Worm (Caenorhabditis elegans) whole organism, L2 larva: ENCODE results near the gene str-146.

ENCODE experiments used
- C34F6.9 ChIP-seq: fragments of 150-350 bp; optimal IDR thresholded peaks from 2 replicates; lab custom pipeline; 2014; ENCODE audit warnings: missing biosample characterization, missing genetic modification characterization
- F13H6.1 ChIP-seq: sonication (generic microtip); optimal IDR thresholded peaks from 2 replicates; lab custom pipeline; 2016; ENCODE audit warnings: missing genetic modification characterization, missing compliant biosample characterization
- R02D3.7 ChIP-seq: fragments of 150-350 bp; optimal IDR thresholded peaks from 2 replicates; lab custom pipeline; 2014; ENCODE audit warnings: missing biosample characterization, missing genetic modification characterization
- Y55F3AM.14 ChIP-seq: fragments of 200-800 bp; sonication (Bioruptor generic); optimal IDR thresholded peaks from 2 replicates; lab custom pipeline; 2018; ENCODE audit warnings: mild to moderate bottlenecking, missing genetic modification characterization, missing compliant biosample characterization
- ZK546.5 ChIP-seq: sonication (generic microtip); optimal IDR thresholded peaks from 2 replicates; lab custom pipeline; 2017; ENCODE audit warnings: missing biosample characterization, missing genetic modification characterization
- alr-1 ChIP-seq: fragments of 150-350 bp; optimal IDR thresholded peaks from 2 replicates; lab custom pipeline; 2014; ENCODE audit warnings: missing biosample characterization, missing genetic modification characterization
- aly-2 ChIP-seq: fragments of 150-350 bp; optimal IDR thresholded peaks from 2 replicates; lab custom pipeline; 2014; ENCODE audit warnings: missing biosample characterization, missing genetic modification characterization
- ama-1 ChIP-seq: fragments of 150-350 bp; optimal IDR thresholded peaks from 2 replicates; lab custom pipeline; 2018; ENCODE audit warnings: inconsistent platforms
- blmp-1 ChIP-seq: sonication (generic microtip); optimal IDR thresholded peaks from 2 replicates; lab custom pipeline; 2017; ENCODE audit warnings: missing genetic modification characterization, mild to moderate bottlenecking, missing compliant biosample characterization, antibody characterized with exemption, moderate library complexity; ENCODE audit not compliant: insufficient read depth
- ceh-16 ChIP-seq: fragments of 150-350 bp; optimal IDR thresholded peaks from 2 replicates; lab custom pipeline; 2014; ENCODE audit warnings: missing biosample characterization, missing genetic modification characterization
- ceh-82 ChIP-seq: fragments of 150-350 bp; optimal IDR thresholded peaks from 2 replicates; lab custom pipeline; 2014; ENCODE audit warnings: missing biosample characterization, missing genetic modification characterization
- crh-2 ChIP-seq: sonication (generic microtip); optimal IDR thresholded peaks from 2 replicates; lab custom pipeline; 2017; ENCODE audit warnings: missing biosample characterization, missing genetic modification characterization
- dmd-4 ChIP-seq: sonication (generic microtip); optimal IDR thresholded peaks from 2 replicates; lab custom pipeline; 2017; ENCODE audit warnings: missing biosample characterization, missing genetic modification characterization
- egl-27 ChIP-seq: sonication (generic microtip); optimal IDR thresholded peaks from 3 replicates; lab custom pipeline; 2017; ENCODE audit warnings: missing biosample characterization, missing genetic modification reagents, missing genetic modification characterization
- elt-3 ChIP-seq: sonication (generic microtip); optimal IDR thresholded peaks from 2 replicates; lab custom pipeline; 2017; ENCODE audit warnings: missing biosample characterization, missing genetic modification characterization
- fos-1 ChIP-seq: fragments of 150-350 bp; optimal IDR thresholded peaks from 2 replicates; lab custom pipeline; 2014; ENCODE audit warnings: missing biosample characterization, missing genetic modification characterization
- lin-11 ChIP-seq: fragments of 150-350 bp; sonication (generic microtip); optimal IDR thresholded peaks from 2 replicates; lab custom pipeline; 2014; ENCODE audit warnings: missing biosample characterization, missing genetic modification characterization, inconsistent platforms, mixed read lengths
- lin-13 ChIP-seq: fragments of 150-350 bp; optimal IDR thresholded peaks from 2 replicates; lab custom pipeline; 2014; ENCODE audit warnings: missing biosample characterization, missing genetic modification reagents, missing genetic modification characterization
- lin-39 ChIP-seq: fragments of 150-350 bp; optimal IDR thresholded peaks from 2 replicates; lab custom pipeline; 2014; ENCODE audit warnings: missing biosample characterization, missing genetic modification reagents, missing genetic modification characterization
- mbf-1 ChIP-seq: sonication (generic microtip); optimal IDR thresholded peaks from 2 replicates; lab custom pipeline; 2017; ENCODE audit warnings: missing biosample characterization, missing genetic modification characterization
- mdl-1 ChIP-seq, 2 experiments: fragments of 150-350 bp in 1 of 2; sonication (generic microtip) in 1 of 2; optimal IDR thresholded peaks; 2 replicates each; lab custom pipeline; 2017; ENCODE audit warnings: missing biosample characterization in 2 of 2, missing genetic modification characterization in 2 of 2
- nhr-10 ChIP-seq: sonication (generic microtip); optimal IDR thresholded peaks from 2 replicates; lab custom pipeline; 2017; ENCODE audit warnings: missing biosample characterization, missing genetic modification characterization
- nhr-11 ChIP-seq: fragments of 150-350 bp; optimal IDR thresholded peaks from 2 replicates; lab custom pipeline; 2014; ENCODE audit warnings: missing biosample characterization, missing genetic modification characterization
- nhr-12 ChIP-seq: fragments of 150-350 bp; optimal IDR thresholded peaks from 2 replicates; lab custom pipeline; 2014; ENCODE audit warnings: missing biosample characterization, missing genetic modification characterization
- nhr-129 ChIP-seq: fragments of 150-350 bp; optimal IDR thresholded peaks from 2 replicates; lab custom pipeline; 2014; ENCODE audit warnings: missing biosample characterization, missing genetic modification characterization
- nhr-21 ChIP-seq: fragments of 150-350 bp; optimal IDR thresholded peaks from 2 replicates; lab custom pipeline; 2014; ENCODE audit warnings: missing biosample characterization, missing genetic modification characterization
- nhr-237 ChIP-seq: fragments of 150-350 bp; optimal IDR thresholded peaks from 2 replicates; lab custom pipeline; 2014; ENCODE audit warnings: missing biosample characterization, missing genetic modification characterization
- nhr-25 ChIP-seq: fragments of 150-350 bp; sonication (generic microtip); optimal IDR thresholded peaks from 3 replicates; lab custom pipeline; 2014; ENCODE audit warnings: missing biosample characterization, missing genetic modification characterization
- nhr-6 ChIP-seq: fragments of 150-350 bp; optimal IDR thresholded peaks from 2 replicates; lab custom pipeline; 2014; ENCODE audit warnings: missing biosample characterization, missing genetic modification characterization
- nhr-77 ChIP-seq: fragments of 150-350 bp; optimal IDR thresholded peaks from 2 replicates; lab custom pipeline; 2014; ENCODE audit warnings: missing biosample characterization, missing genetic modification characterization
- peb-1 ChIP-seq: fragments of 150-350 bp; optimal IDR thresholded peaks from 2 replicates; lab custom pipeline; 2014; ENCODE audit warnings: missing biosample characterization, missing genetic modification characterization
- sem-4 ChIP-seq: fragments of 150-350 bp; optimal IDR thresholded peaks from 2 replicates; lab custom pipeline; 2014; ENCODE audit warnings: missing biosample characterization, missing genetic modification reagents, missing genetic modification characterization
- skn-1 ChIP-seq: sonication (generic microtip); optimal IDR thresholded peaks from 2 replicates; lab custom pipeline; 2017; ENCODE audit warnings: missing biosample characterization, missing genetic modification characterization
- sma-3 ChIP-seq: sonication (generic microtip); optimal IDR thresholded peaks from 2 replicates; lab custom pipeline; 2016; ENCODE audit warnings: missing genetic modification reagents, missing genetic modification characterization, missing compliant biosample characterization
- sma-9 ChIP-seq, 2 experiments: fragments of 150-350 bp in 1 of 2; sonication (generic microtip) in 1 of 2; optimal IDR thresholded peaks; 2 replicates each; lab custom pipeline; 2014 to 2016; ENCODE audit warnings: missing genetic modification characterization in 2 of 2, mild to moderate bottlenecking in 1 of 2, missing biosample characterization in 1 of 2, missing compliant biosample characterization in 1 of 2, missing genetic modification reagents in 1 of 2, moderate library complexity in 1 of 2
- snpc-4 ChIP-seq: fragments of 150-350 bp; optimal IDR thresholded peaks from 2 replicates; lab custom pipeline; 2014; ENCODE audit warnings: missing biosample characterization, missing genetic modification characterization
- unc-39 ChIP-seq: fragments of 150-350 bp; optimal IDR thresholded peaks from 2 replicates; lab custom pipeline; 2014; ENCODE audit warnings: missing biosample characterization, missing genetic modification characterization
- unc-55 ChIP-seq: fragments of 150-350 bp; sonication (generic microtip); optimal IDR thresholded peaks from 3 replicates; lab custom pipeline; 2014; ENCODE audit warnings: missing biosample characterization, missing genetic modification reagents, missing genetic modification characterization
- ztf-1 ChIP-seq: fragments of 200-800 bp; sonication (Bioruptor generic); conservative IDR thresholded peaks from 2 replicates; pipeline ENCODE4 v1.3.6; 2022; ENCODE audit warnings: missing genetic modification characterization, missing compliant biosample characterization
- ztf-11 ChIP-seq: sonication (generic microtip); optimal IDR thresholded peaks from 2 replicates; lab custom pipeline; 2017; ENCODE audit warnings: missing biosample characterization, missing genetic modification characterization
- ztf-4 ChIP-seq: fragments of 150-350 bp; optimal IDR thresholded peaks from 2 replicates; lab custom pipeline; 2014; ENCODE audit warnings: missing biosample characterization, missing genetic modification characterization

The str-146 gene

DNA sequence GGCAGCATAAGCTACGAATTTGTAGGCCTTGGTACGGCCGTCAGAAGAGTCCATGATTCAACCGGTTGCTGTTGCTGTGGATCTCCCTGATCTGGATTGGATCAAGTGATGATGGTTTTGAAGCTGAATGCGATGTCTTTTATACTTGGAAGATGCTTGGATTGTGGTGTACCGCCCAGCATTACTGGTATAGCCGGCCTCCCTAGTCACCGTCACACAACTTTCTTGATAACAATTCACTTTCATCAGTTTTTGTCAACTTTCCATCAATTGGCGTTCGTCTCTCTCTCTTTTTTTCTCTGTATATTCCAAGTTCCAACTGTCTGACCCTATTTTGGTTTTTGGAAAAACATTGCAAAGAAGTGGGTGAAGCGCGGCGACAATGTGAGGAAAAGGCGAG lies 44.5 kb downstream of the str-146 start, which contains the start of gene col-43:
col-43 (minus strand) TSS at position 101 of the 400 bp plus-strand sequence.
- TF ChIP-seq nhr-25 (tag; lab: Kevin White, UChicago): no peak
- TF ChIP-seq ama-1 (lab: Kevin White, UChicago): no peak
- TF ChIP-seq F13H6.1 (tag; lab: Kevin White, UChicago): no peak
- TF ChIP-seq nhr-6: no peak
- TF ChIP-seq nhr-11 (tag; lab: Kevin White, UChicago): no peak
- no peak for TF ChIP-seq elt-3
- no peak for TF ChIP-seq lin-11 (tag; lab: Kevin White, UChicago)
- TF ChIP-seq R02D3.7: no peak
- TF ChIP-seq ZK546.5: no peak
- TF ChIP-seq nhr-237 (tag; lab: Kevin White, UChicago): no peak
- TF ChIP-seq sma-9 (GFP tag; optimal IDR thresholded peaks at IDR 0.05; lab: Kevin White, UChicago): no peak
- TF ChIP-seq sma-9 (tag; optimal IDR thresholded peaks at IDR 0.05; lab: Kevin White, UChicago): no peak
- TF ChIP-seq snpc-4 (tag; lab: Kevin White, UChicago): no peak
- TF ChIP-seq lin-13: no peak
- TF ChIP-seq nhr-21: no peak
- no peak for TF ChIP-seq mdl-1 (tag; optimal IDR thresholded peaks at IDR 0.05; lab: Kevin White, UChicago)
- TF ChIP-seq unc-39 (tag; lab: Kevin White, UChicago): no peak

DNA sequence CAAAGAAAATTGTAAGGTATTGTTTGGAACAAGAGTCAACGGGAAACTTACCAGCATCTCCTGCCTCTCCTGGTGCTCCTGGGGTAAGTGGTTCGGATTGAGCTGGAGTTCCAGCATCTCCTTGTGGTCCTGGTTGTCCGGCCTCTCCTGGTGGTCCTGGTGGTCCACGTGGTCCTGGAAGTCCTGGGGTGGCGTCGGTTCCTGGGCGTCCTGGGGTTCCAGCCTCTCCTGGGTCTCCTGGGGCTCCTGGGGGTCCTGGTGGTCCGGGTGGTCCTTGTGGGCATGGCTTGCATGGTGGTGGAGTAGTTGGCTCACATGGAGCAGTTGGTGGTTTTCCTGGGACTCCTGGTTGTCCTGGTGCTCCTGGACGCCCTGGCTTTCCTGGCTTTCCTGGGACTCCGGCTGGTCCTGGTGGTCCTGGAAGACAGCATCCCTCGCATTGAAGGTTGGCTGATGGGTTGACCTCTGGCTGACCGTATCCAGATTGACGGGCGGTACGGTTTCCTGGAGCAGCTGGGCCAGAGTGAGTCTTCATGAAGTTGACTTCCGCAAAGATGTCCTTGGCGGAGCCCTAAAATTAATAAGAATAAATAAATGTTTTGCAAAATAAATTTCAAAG lies 45.1 kb downstream of the str-146 start:
- TF ChIP-seq F13H6.1 (tag; lab: Kevin White, UChicago) (no peak), snpc-4 (tag; lab: Kevin White, UChicago) (no peak), fos-1 (tag; lab: Kevin White, UChicago) (no peak), nhr-12 (tag; lab: Kevin White, UChicago) (no peak), nhr-129 (tag; lab: Kevin White, UChicago) (no peak), sem-4 (no peak), sma-3 (no peak), nhr-25 (tag; lab: Kevin White, UChicago) (no peak), nhr-10 (no peak), ztf-1 (GFP tag; lab: Robert Waterston, UW) (no peak), mbf-1 (no peak), mdl-1 (tag; optimal IDR thresholded peaks at IDR 0.05; lab: Kevin White, UChicago) (no peak), nhr-21 (no peak), ztf-4 (no peak), ceh-82 (tag; lab: Kevin White, UChicago) (no peak)

DNA sequence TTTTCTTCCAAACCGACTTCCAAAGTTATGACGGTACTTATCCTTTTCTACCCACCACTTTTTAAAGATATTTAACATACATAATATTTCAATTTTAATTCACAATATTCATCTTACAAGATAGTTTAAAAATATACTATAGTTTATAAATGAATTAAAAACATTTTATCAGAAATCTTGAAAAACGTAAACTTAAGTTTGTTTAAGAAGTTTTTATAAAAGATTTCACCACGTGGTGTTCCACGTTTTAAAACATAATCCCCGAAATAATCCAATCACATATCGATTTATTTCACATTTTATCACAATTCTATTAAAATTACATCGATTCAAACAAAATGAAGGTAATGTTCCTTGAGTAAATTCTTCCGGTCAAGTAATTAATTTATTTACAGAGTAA lies 48.6 kb downstream of the str-146 start, which contains the start of gene ZC513.3:
ZC513.3 (plus strand) TSS at position 301 of the 400 bp plus-strand sequence.
- TF ChIP-seq nhr-10 (no peak), ama-1 (lab: Kevin White, UChicago) (no peak), lin-39 (tag; lab: Kevin White, UChicago) (no peak), peb-1 (tag; lab: Kevin White, UChicago) (no peak), snpc-4 (tag; lab: Kevin White, UChicago) (no peak), crh-2 (tag; lab: Kevin White, UChicago) (no peak), nhr-237 (tag; lab: Kevin White, UChicago) (no peak), R02D3.7 (no peak), nhr-6 (no peak), nhr-77 (no peak), C34F6.9 (tag; lab: Kevin White, UChicago) (no peak), Y55F3AM.14 (GFP tag; lab: Kevin White, UChicago) (no peak), mdl-1 (tag; optimal IDR thresholded peaks at IDR 0.05; lab: Kevin White, UChicago) (no peak), blmp-1 (no peak)
- TF ChIP-seq, all 48 proteins: peak for 0

DNA sequence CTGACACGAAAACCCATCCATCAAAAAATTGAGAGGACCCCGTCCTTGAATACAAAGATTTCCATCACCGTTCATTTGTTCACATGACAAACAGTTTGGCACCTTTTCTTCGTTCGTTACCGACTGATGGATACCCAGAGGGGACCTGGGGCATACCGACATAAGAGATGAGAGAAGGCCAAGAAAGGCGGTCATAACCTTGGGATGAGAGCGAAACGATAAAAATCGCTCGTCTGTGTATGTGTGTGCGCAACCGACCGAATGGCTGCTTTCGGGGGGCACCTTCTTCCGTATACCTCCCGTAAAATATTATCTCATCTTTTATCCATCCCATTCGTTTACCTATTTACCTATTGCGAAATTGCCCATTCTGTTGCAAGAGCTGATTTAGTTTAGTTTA lies 50.3 kb downstream of the str-146 start:
- TF ChIP-seq nhr-6 (no peak), R02D3.7 (no peak), nhr-21 (peak; percentile 44), mdl-1 (tag; optimal IDR thresholded peaks at IDR 0.05; lab: Kevin White, UChicago) (no peak), dmd-4 (tag; lab: Kevin White, UChicago) (no peak), alr-1 (no peak), ceh-82 (tag; lab: Kevin White, UChicago) (no peak), crh-2 (tag; lab: Kevin White, UChicago) (peak; percentile 4), elt-3 (no peak), ceh-16 (tag; lab: Kevin White, UChicago) (peak; percentile 81), unc-55 (GFP tag; lab: Kevin White, UChicago) (no peak), nhr-25 (tag; lab: Kevin White, UChicago) (peak; percentile 71), ztf-1 (GFP tag; lab: Robert Waterston, UW) (no peak), ztf-11 (tag; lab: Kevin White, UChicago) (no peak), skn-1 (tag; lab: Kevin White, UChicago) (no peak), ZK546.5 (no peak), fos-1 (tag; lab: Kevin White, UChicago) (no peak), egl-27 (tag; lab: Kevin White, UChicago) (peak; percentile 40), sma-9 (GFP tag; optimal IDR thresholded peaks at IDR 0.05; lab: Kevin White, UChicago) (peak; percentile 15), sma-9 (tag; optimal IDR thresholded peaks at IDR 0.05; lab: Kevin White, UChicago) (no peak), lin-11 (tag; lab: Kevin White, UChicago) (no peak), blmp-1 (no peak), snpc-4 (tag; lab: Kevin White, UChicago) (no peak), sma-3 (peak; percentile 21), aly-2 (tag; lab: Kevin White, UChicago) (no peak), nhr-77 (no peak), mbf-1 (no peak)
- TF ChIP-seq, all 48 proteins: peak for 7
